Fruit fly (Drosophila melanogaster) whole organism: ENCODE results near the gene Lip3.

Experiments
- CG8478 ChIP-seq: fragments of >200 bp; optimal IDR thresholded peaks from 2 replicates; lab custom pipeline; 2018; ENCODE audit warnings: inconsistent platforms
- Dll ChIP-seq: fragments of >200 bp; optimal IDR thresholded peaks from 2 replicates; lab custom pipeline; 2017
- EcR ChIP-seq, 2 experiments: fragments of >200 bp; optimal IDR thresholded peaks; 2 replicates each; lab custom pipeline; 2017; ENCODE audit warnings: missing biosample characterization in 2 of 2, missing genetic modification characterization in 2 of 2, missing genetic modification reagents in 2 of 2
- pan ChIP-seq: fragments of >200 bp; optimal IDR thresholded peaks from 2 replicates; lab custom pipeline; 2017
- psq ChIP-seq: fragments of >200 bp; optimal IDR thresholded peaks from 2 replicates; lab custom pipeline; 2017
- usp ChIP-seq: fragments of >200 bp; optimal IDR thresholded peaks from 2 replicates; lab custom pipeline; 2017; ENCODE audit warnings: missing biosample characterization, missing genetic modification characterization, mixed read lengths

The Lip3 gene

dm6 chr3R:13365665-13366414, 5.9 kb downstream of the Lip3 start:
- no peak for TF ChIP-seq psq
- no peak for TF ChIP-seq usp (GFP tag; lab: Kevin White, UChicago)
- TF ChIP-seq Dll (lab: Kevin White, UChicago) = no peak
- TF ChIP-seq EcR (GFP tag; optimal IDR thresholded peaks at IDR 0.05; lab: Kevin White, UChicago) = no peak
- TF ChIP-seq CG8478 (lab: Kevin White, UChicago) = no peak
- no peak for TF ChIP-seq pan (lab: Kevin White, UChicago)

- peak; percentile 90 for TF ChIP-seq Dll (lab: Kevin White, UChicago)
- no peak for TF ChIP-seq pan (lab: Kevin White, UChicago)
- no peak for TF ChIP-seq psq
- TF ChIP-seq usp (GFP tag; lab: Kevin White, UChicago) = no peak
- TF ChIP-seq CG8478 (lab: Kevin White, UChicago) = no peak
- TF ChIP-seq EcR (GFP tag; optimal IDR thresholded peaks at IDR 0.05; lab: Kevin White, UChicago) = no peak
Observed at dm6 chr3R:13364175-13365174, 7.2 kb downstream of the Lip3 start, which contains the start of gene Dic1. Dic1 (plus strand) TSS chr3R:13364938.

- TF ChIP-seq usp (GFP tag; lab: Kevin White, UChicago) (no peak), EcR (GFP tag; optimal IDR thresholded peaks at IDR 0.05; lab: Kevin White, UChicago) (no peak), Dll (lab: Kevin White, UChicago) (no peak), psq (no peak), pan (lab: Kevin White, UChicago) (no peak), CG8478 (lab: Kevin White, UChicago) (no peak)
Observed at dm6 chr3R:13363347-13363994, 8.2 kb downstream of the Lip3 start.

- no peak for TF ChIP-seq usp (GFP tag; lab: Kevin White, UChicago)
- no peak for TF ChIP-seq Dll (lab: Kevin White, UChicago)
- no peak for TF ChIP-seq psq
- TF ChIP-seq EcR (GFP tag; optimal IDR thresholded peaks at IDR 0.05; lab: Kevin White, UChicago) = no peak
- TF ChIP-seq CG8478 (lab: Kevin White, UChicago) = no peak
- TF ChIP-seq pan (lab: Kevin White, UChicago) = no peak
Observed at dm6 chr3R:13360108-13360507, 11.6 kb downstream of the Lip3 start.

- TF ChIP-seq EcR (GFP tag; optimal IDR thresholded peaks at IDR 0.05; lab: Kevin White, UChicago) = no peak
- no peak for TF ChIP-seq usp (GFP tag; lab: Kevin White, UChicago)
- TF ChIP-seq psq = no peak
- no peak for TF ChIP-seq pan (lab: Kevin White, UChicago)
- no peak for TF ChIP-seq Dll (lab: Kevin White, UChicago)
- no peak for TF ChIP-seq CG8478 (lab: Kevin White, UChicago)
Observed at dm6 chr3R:13356960-13357359, 14.7 kb downstream of the Lip3 start.

- TF ChIP-seq CG8478 (lab: Kevin White, UChicago) (no peak), Dll (lab: Kevin White, UChicago) (no peak), psq (no peak), EcR (GFP tag; optimal IDR thresholded peaks at IDR 0.05; lab: Kevin White, UChicago) (no peak), usp (GFP tag; lab: Kevin White, UChicago) (no peak), pan (lab: Kevin White, UChicago) (no peak)
Observed at dm6 chr3R:13353373-13353772, 18.3 kb downstream of the Lip3 start, which contains the start of gene mthl12. mthl12 (plus strand) TSS chr3R:13353673.

dm6 chr3R:13338030-13338429, 33.7 kb downstream of the Lip3 start, which contains the start of gene PK2-R1:
PK2-R1 (plus strand) TSS chr3R:13338330.
- no peak for TF ChIP-seq psq
- no peak for TF ChIP-seq CG8478 (lab: Kevin White, UChicago)
- no peak for TF ChIP-seq EcR (GFP tag; optimal IDR thresholded peaks at IDR 0.05; lab: Kevin White, UChicago)
- no peak for TF ChIP-seq usp (GFP tag; lab: Kevin White, UChicago)
- no peak for TF ChIP-seq pan (lab: Kevin White, UChicago)
- TF ChIP-seq Dll (lab: Kevin White, UChicago) = no peak

dm6 chr3R:13334007-13334406, 37.7 kb downstream of the Lip3 start, which contains the start of gene PK2-R2:
PK2-R2 (minus strand) TSS chr3R:13334166.
- TF ChIP-seq psq (no peak), usp (GFP tag; lab: Kevin White, UChicago) (no peak), pan (lab: Kevin White, UChicago) (no peak), CG8478 (lab: Kevin White, UChicago) (no peak), Dll (lab: Kevin White, UChicago) (no peak), EcR (GFP tag; optimal IDR thresholded peaks at IDR 0.05; lab: Kevin White, UChicago) (no peak)

- no peak for TF ChIP-seq Dll (lab: Kevin White, UChicago)
- no peak for TF ChIP-seq usp (GFP tag; lab: Kevin White, UChicago)
- TF ChIP-seq psq = no peak
- TF ChIP-seq EcR (GFP tag; optimal IDR thresholded peaks at IDR 0.05; lab: Kevin White, UChicago) = no peak
- TF ChIP-seq pan (lab: Kevin White, UChicago) = no peak
- TF ChIP-seq CG8478 (lab: Kevin White, UChicago) = no peak
Observed at dm6 chr3R:13333031-13333430, 38.7 kb downstream of the Lip3 start.
